Worm (Caenorhabditis elegans) whole organism, L3 larva: ENCODE measurements around the gene gst-19.

Source experiments
- egl-27 ChIP-seq: sonication (generic microtip); optimal IDR thresholded peaks from 4 replicates; lab custom pipeline; 2017; ENCODE audit warnings: missing biosample characterization, missing genetic modification reagents, missing genetic modification characterization
- nfya-1 ChIP-seq: sonication (generic microtip); optimal IDR thresholded peaks from 2 replicates; lab custom pipeline; 2017; ENCODE audit warnings: missing genetic modification characterization, mild to moderate bottlenecking, missing compliant biosample characterization, antibody characterized with exemption, moderate library complexity; ENCODE audit not compliant: insufficient read depth
- nhr-11 ChIP-seq: fragments of 150-350 bp; optimal IDR thresholded peaks from 2 replicates; lab custom pipeline; 2014; ENCODE audit warnings: missing biosample characterization, missing genetic modification characterization
- nhr-25 ChIP-seq: sonication (generic microtip); optimal IDR thresholded peaks from 2 replicates; lab custom pipeline; 2017; ENCODE audit warnings: missing biosample characterization, missing genetic modification characterization
- skn-1 ChIP-seq: fragments of 150-350 bp; optimal IDR thresholded peaks from 2 replicates; lab custom pipeline; 2014; ENCODE audit warnings: missing biosample characterization, missing genetic modification characterization

DNA sequence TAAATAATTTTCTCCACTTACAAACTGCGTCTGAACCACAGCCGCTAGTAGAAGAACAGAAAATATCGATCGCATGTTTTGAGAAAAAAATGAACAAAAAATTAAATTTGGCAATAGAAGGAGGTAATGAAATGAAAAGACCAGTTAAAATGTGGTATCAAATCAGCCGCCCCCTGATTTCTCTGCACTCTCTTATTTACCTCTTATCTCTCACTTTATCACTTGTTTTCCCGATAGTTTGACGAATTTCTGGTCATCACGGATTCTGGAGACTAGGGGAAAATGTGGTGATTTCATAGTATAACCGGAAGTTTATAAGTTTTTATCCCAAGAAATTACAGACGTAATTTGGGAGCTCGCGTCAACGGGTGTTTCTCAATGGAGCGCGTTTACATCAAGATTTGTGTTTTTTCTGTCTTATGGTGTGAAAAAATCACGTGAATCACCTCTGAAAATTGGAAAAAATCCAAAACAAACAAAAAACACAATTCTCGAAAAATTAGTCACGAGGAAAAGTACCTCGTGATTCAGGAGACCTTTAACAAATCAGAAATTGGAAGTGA, 33.2 kb downstream of the gst-19 start, which contains the start of gene clec-146:
- no peak for TF ChIP-seq nfya-1 (tag; lab: Kevin White, UChicago)
- TF ChIP-seq nhr-25 (tag; lab: Kevin White, UChicago): no peak
- TF ChIP-seq skn-1 (tag; lab: Kevin White, UChicago): no peak
- TF ChIP-seq nhr-11: no peak
- no peak for TF ChIP-seq egl-27 (tag; lab: Kevin White, UChicago)
